Fruit fly (Drosophila melanogaster): Measurements from ENCODE around the gene CG31220.

The CG31220 gene

DNA sequence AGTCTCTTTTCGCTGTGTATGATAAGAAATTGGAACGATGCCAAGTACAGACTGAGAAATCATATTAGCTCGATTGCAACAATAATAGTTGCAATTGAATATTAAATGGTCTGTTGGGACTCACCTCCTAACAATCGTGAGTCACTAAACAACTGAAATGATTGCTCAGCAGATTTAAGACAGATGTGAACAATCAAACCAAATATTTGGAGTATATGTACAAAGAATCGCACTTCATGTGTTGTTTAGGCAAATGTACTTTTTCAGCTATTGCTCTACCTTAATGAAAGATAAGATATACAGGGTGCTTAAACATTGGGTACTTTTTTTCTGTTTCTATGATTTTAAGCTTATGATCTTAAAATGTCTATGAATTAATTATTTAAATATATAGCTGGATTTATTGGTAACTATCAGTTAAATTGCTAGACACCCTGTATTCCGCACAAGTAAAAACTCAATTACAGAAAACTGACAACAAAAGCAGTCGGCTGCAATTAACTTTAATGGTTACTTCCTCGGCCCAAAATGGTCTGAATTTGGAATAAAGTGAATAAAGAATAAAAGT lies 6.7 kb upstream of the CG31220 start (continued):
- peak; percentile 36 for TF ChIP-seq CG8944 (GFP tag; optimal IDR thresholded peaks at IDR 0.05)
- TF ChIP-seq Mrtf (GFP tag; IDR thresholded peaks at IDR 0.05): peak; percentile 65; the same call in 2 of the 3 replicates
- peak; percentile 69 for TF ChIP-seq CG31388 (GFP tag; optimal IDR thresholded peaks at IDR 0.05)
- TF ChIP-seq crol (GFP tag; IDR thresholded peaks at IDR 0.05): no peak
- TF ChIP-seq CG34224 (GFP tag; IDR thresholded peaks at IDR 0.05; ENCODE audit: partially characterized antibody): no peak
- TF ChIP-seq stc (GFP tag; IDR thresholded peaks at IDR 0.05): peak; percentile 92
- TF ChIP-seq eve (GFP tag; optimal IDR thresholded peaks at IDR 0.05): no peak
- TF ChIP-seq CG2202 (tag; optimal IDR thresholded peaks at IDR 0.05): peak; percentile 69
- TF ChIP-seq NC2β (GFP tag; optimal IDR thresholded peaks at IDR 0.05): peak; percentile 14
- peak; percentile 84 for TF ChIP-seq nerfin-1 (tag; optimal IDR thresholded peaks at IDR 0.05)
- peak; percentile 95 for TF ChIP-seq CG10366 (GFP tag; IDR thresholded peaks at IDR 0.05)
- no peak for TF ChIP-seq btn (GFP tag; optimal IDR thresholded peaks at IDR 0.05)
- no peak for TF ChIP-seq pfk (GFP tag; optimal IDR thresholded peaks at IDR 0.05)
- peak; percentile 85 for TF ChIP-seq CG9727 (GFP tag; optimal IDR thresholded peaks at IDR 0.05)
- TF ChIP-seq tna (GFP tag; IDR thresholded peaks at IDR 0.05; ENCODE audit: partially characterized antibody): no peak
- TF ChIP-seq gce (GFP tag; IDR thresholded peaks at IDR 0.05): peak; percentile 92
- peak; percentile 87 for TF ChIP-seq CG31441 (GFP tag; IDR thresholded peaks at IDR 0.05)
- TF ChIP-seq CG32767 (GFP tag; IDR thresholded peaks at IDR 0.05): peak; percentile 84
- TF ChIP-seq HLHmδ (GFP tag; optimal IDR thresholded peaks at IDR 0.05): no peak
- peak; percentile 60 for TF ChIP-seq CG1647 (GFP tag; optimal IDR thresholded peaks at IDR 0.05)
- no peak for TF ChIP-seq bigmax (GFP tag; optimal IDR thresholded peaks at IDR 0.05)
- peak; percentile 87 for TF ChIP-seq CG14050 (GFP tag; IDR thresholded peaks at IDR 0.05)
- TF ChIP-seq Dbx (GFP tag; IDR thresholded peaks at IDR 0.05): peak; percentile 86
- peak; percentile 91 for TF ChIP-seq CG14441 (GFP tag; IDR thresholded peaks at IDR 0.05)
- peak; percentile 82 for TF ChIP-seq lbe (GFP tag; optimal IDR thresholded peaks at IDR 0.05)
- peak; percentile 89 for TF ChIP-seq H2.0 (GFP tag; IDR thresholded peaks at IDR 0.05)
- TF ChIP-seq oc (tag; optimal IDR thresholded peaks at IDR 0.05): peak; percentile 86
- peak; percentile 85 for TF ChIP-seq CG6813 (GFP tag; optimal IDR thresholded peaks at IDR 0.05)
- TF ChIP-seq lilli (GFP tag; optimal IDR thresholded peaks at IDR 0.05): peak; percentile 75
- no peak for TF ChIP-seq CG15479 (GFP tag; optimal IDR thresholded peaks at IDR 0.05)
- peak; percentile 57; the same call in 1 of the 2 replicates for TF ChIP-seq sim (GFP tag; IDR thresholded peaks at IDR 0.05)
- TF ChIP-seq HmgZ (tag; optimal IDR thresholded peaks at IDR 0.05): peak; percentile 87
- TF ChIP-seq lola (GFP tag; optimal IDR thresholded peaks at IDR 0.05): peak in 1 of 3 experiments; percentile 71
- TF ChIP-seq CG7987 (GFP tag; optimal IDR thresholded peaks at IDR 0.05): peak; percentile 51
- peak; percentile 65 for TF ChIP-seq ssp (GFP tag; IDR thresholded peaks at IDR 0.05)
- TF ChIP-seq Ssrp (tag; optimal IDR thresholded peaks at IDR 0.05): peak; percentile 83
- peak; percentile 91 for TF ChIP-seq Xrp1 (GFP tag; IDR thresholded peaks at IDR 0.05)
- TF ChIP-seq CG13624 (GFP tag; optimal IDR thresholded peaks at IDR 0.05): peak; percentile 70
- TF ChIP-seq shn (GFP tag; optimal IDR thresholded peaks at IDR 0.05): no peak
- TF ChIP-seq Opbp (GFP tag; IDR thresholded peaks at IDR 0.05; ENCODE audit: partially characterized antibody): no peak
- peak; percentile 95 for TF ChIP-seq tap (tag; optimal IDR thresholded peaks at IDR 0.05)
- TF ChIP-seq CG4730 (GFP tag; IDR thresholded peaks at IDR 0.05): peak; percentile 74
- TF ChIP-seq CG12155 (GFP tag; optimal IDR thresholded peaks at IDR 0.05): peak; percentile 61
- peak; percentile 43 for TF ChIP-seq Jarid2 (GFP tag; optimal IDR thresholded peaks at IDR 0.05)
- TF ChIP-seq Ravus (GFP tag; IDR thresholded peaks at IDR 0.05): peak; percentile 61
- TF ChIP-seq yki (optimal IDR thresholded peaks at IDR 0.05): no peak
- peak; percentile 33 for TF ChIP-seq CG2116 (GFP tag; optimal IDR thresholded peaks at IDR 0.05)
- TF ChIP-seq sima (GFP tag; optimal IDR thresholded peaks at IDR 0.05): peak; percentile 50
- TF ChIP-seq CG10979 (tag; optimal IDR thresholded peaks at IDR 0.05): peak; percentile 88
- peak; percentile 85 for TF ChIP-seq CG6765 (GFP tag; optimal IDR thresholded peaks at IDR 0.05)
- peak; percentile 84 for TF ChIP-seq CG6254 (GFP tag; optimal IDR thresholded peaks at IDR 0.05)
